Worm (Caenorhabditis elegans): ENCODE results near the gene F59A2.5.

ce11 chrIII:3395112-3395511, 9.6 kb upstream of the F59A2.5 start:
- TF ChIP-seq W03F9.2 (tag; optimal IDR thresholded peaks at IDR 0.05) (no peak), him-1 (tag; optimal IDR thresholded peaks at IDR 0.05) (no peak), dao-5 (tag; optimal IDR thresholded peaks at IDR 0.05) (no peak)
